Worm (Caenorhabditis elegans) whole organism, L4 larva: ENCODE measurements around the gene C56E6.4.

Source experiments
- lin-39 ChIP-seq: fragments of 150-350 bp; optimal IDR thresholded peaks from 2 replicates; lab custom pipeline; 2014; ENCODE audit warnings: missing biosample characterization, missing genetic modification reagents, missing genetic modification characterization
- mxl-2 ChIP-seq: fragments of 200-800 bp; sonication (Bioruptor generic); conservative IDR thresholded peaks from 2 replicates; pipeline ENCODE4 v1.3.6; 2022; ENCODE audit warnings: missing genetic modification reagents, missing genetic modification characterization, missing compliant biosample characterization
- mxl-3 ChIP-seq: fragments of 200-800 bp; sonication (Bioruptor generic); optimal IDR thresholded peaks from 2 replicates; lab custom pipeline; 2018; ENCODE audit warnings: mild to moderate bottlenecking, missing genetic modification characterization, missing compliant biosample characterization
- pha-4 ChIP-seq, 2 experiments: fragments of 150-350 bp in 1 of 2; fragments of 200-800 bp in 1 of 2; sonication (Bioruptor generic) in 1 of 2; IDR thresholded peaks in 1 of 2; optimal IDR thresholded peaks in 1 of 2; 2 replicates each; pipeline versions ENCODE4 v1.3.6 to Lab custom; 2014 to 2022; ENCODE audit warnings: missing genetic modification characterization in 2 of 2, missing genetic modification reagents in 2 of 2, missing biosample characterization in 1 of 2, missing compliant biosample characterization in 1 of 2
- snpc-1.2 ChIP-seq: fragments of 200-800 bp; sonication (Bioruptor generic); IDR thresholded peaks from 2 replicates; pipeline ENCODE4 v1.3.6; 2022; ENCODE audit warnings: missing genetic modification reagents, missing genetic modification characterization, missing compliant biosample characterization
- tra-1 ChIP-seq: fragments of 200-800 bp; sonication (Bioruptor generic); IDR thresholded peaks from 2 replicates; pipeline ENCODE4 v1.3.6; 2022; ENCODE audit warnings: missing genetic modification reagents, missing genetic modification characterization, missing compliant biosample characterization
- zfp-3 ChIP-seq: fragments of 200-800 bp; sonication (Bioruptor generic); conservative IDR thresholded peaks from 2 replicates; pipeline ENCODE4 v1.3.6; 2022; ENCODE audit warnings: missing genetic modification reagents, missing genetic modification characterization, missing compliant biosample characterization

ce11 chrII:6524501-6524977 lies 4.0 kb downstream of the C56E6.4 start, which contains the start of gene C56E6.2:
- TF ChIP-seq mxl-2 (GFP tag; lab: Robert Waterston, UW) = no peak
- TF ChIP-seq snpc-1.2 (GFP tag; lab: Robert Waterston, UW) = no peak
- no peak for TF ChIP-seq tra-1
- TF ChIP-seq pha-4 (GFP tag; IDR thresholded peaks at IDR 0.05; lab: Robert Waterston, UW) = no peak
- no peak for TF ChIP-seq pha-4 (tag; optimal IDR thresholded peaks at IDR 0.05; lab: Kevin White, UChicago)
- TF ChIP-seq mxl-3 (GFP tag; lab: Kevin White, UChicago) = no peak
- no peak for TF ChIP-seq zfp-3 (GFP tag; lab: Robert Waterston, UW)
- TF ChIP-seq lin-39 = no peak
